Fruit fly (Drosophila melanogaster) whole organism, embryonic: ENCODE results near the gene mTerf3.

Experiments used
- BEAF-32 ChIP-seq: fragments of 200-800 bp; sonication (Bioruptor generic); optimal IDR thresholded peaks from 3 replicates; lab custom pipeline; 2017; ENCODE audit warnings: missing biosample characterization, missing genetic modification characterization, mild to moderate bottlenecking, moderate library complexity, missing genetic modification reagents
- CG10543 ChIP-seq: fragments of 200-800 bp; sonication (Bioruptor generic); optimal IDR thresholded peaks from 3 replicates; lab custom pipeline; 2017; ENCODE audit warnings: missing biosample characterization, mild to moderate bottlenecking, missing genetic modification characterization, moderate library complexity
- CG12236 ChIP-seq: fragments of 200-800 bp; sonication (Bioruptor generic); optimal IDR thresholded peaks from 2 replicates; lab custom pipeline; 2016; ENCODE audit warnings: missing biosample characterization, missing genetic modification characterization
- CG13424 ChIP-seq: fragments of 200-800 bp; sonication (Bioruptor generic); optimal IDR thresholded peaks from 2 replicates; lab custom pipeline; 2019; ENCODE audit warnings: missing biosample characterization, mild to moderate bottlenecking, missing genetic modification characterization, moderate library complexity
- CG14710 ChIP-seq: fragments of 200-800 bp; sonication (Bioruptor generic); optimal IDR thresholded peaks from 3 replicates; lab custom pipeline; 2019; ENCODE audit warnings: missing biosample characterization, mild to moderate bottlenecking, missing genetic modification characterization, moderate library complexity
- CG17361 ChIP-seq: fragments of 200-800 bp; sonication (Bioruptor generic); IDR thresholded peaks from 3 replicates; pipeline ENCODE4 v1.3.6; 2022; ENCODE audit warnings: missing biosample characterization, missing genetic modification characterization
- CG30403 ChIP-seq: fragments of 200-800 bp; sonication (Bioruptor generic); optimal IDR thresholded peaks from 3 replicates; lab custom pipeline; 2016; ENCODE audit warnings: missing biosample characterization, missing genetic modification characterization
- CG30431 ChIP-seq: fragments of 200-800 bp; sonication (Bioruptor generic); optimal IDR thresholded peaks from 2 replicates; lab custom pipeline; 2017; ENCODE audit warnings: missing biosample characterization, missing genetic modification characterization
- CG4282 ChIP-seq: fragments of 200-800 bp; sonication (Bioruptor generic); optimal IDR thresholded peaks from 2 replicates; lab custom pipeline; 2016; ENCODE audit warnings: missing biosample characterization, missing genetic modification characterization
- CG7786 ChIP-seq: fragments of 200-800 bp; sonication (Bioruptor generic); optimal IDR thresholded peaks from 2 replicates; lab custom pipeline; 2016; ENCODE audit warnings: missing biosample characterization, missing genetic modification characterization
- CG8290 ChIP-seq, 3 experiments: fragments of 200-800 bp; sonication (Bioruptor generic); optimal IDR thresholded peaks; 2 replicates each; lab custom pipeline; 2016 to 2019; ENCODE audit warnings: missing biosample characterization in 3 of 3, missing genetic modification characterization in 3 of 3, mild to moderate bottlenecking in 2 of 3, moderate library complexity in 1 of 3
- CG8944 ChIP-seq: fragments of 200-800 bp; sonication (Bioruptor generic); optimal IDR thresholded peaks from 3 replicates; lab custom pipeline; 2016; ENCODE audit warnings: missing biosample characterization, missing genetic modification characterization
- Camta ChIP-seq: fragments of 200-800 bp; sonication (Bioruptor generic); optimal IDR thresholded peaks from 2 replicates; lab custom pipeline; 2016; ENCODE audit warnings: missing biosample characterization, missing genetic modification characterization
- Dbx ChIP-seq: fragments of 200-800 bp; sonication (Bioruptor generic); IDR thresholded peaks from 3 replicates; pipeline ENCODE4 v1.3.6; 2022; ENCODE audit warnings: missing biosample characterization, missing genetic modification characterization
- H15 ChIP-seq: fragments of 200-800 bp; sonication (Bioruptor generic); IDR thresholded peaks from 3 replicates; pipeline ENCODE4 v1.3.6; 2022; ENCODE audit warnings: missing biosample characterization, missing genetic modification characterization
- H2.0 ChIP-seq: fragments of 200-800 bp; sonication (Bioruptor generic); IDR thresholded peaks from 2 replicates; pipeline ENCODE4 v1.3.6; 2022; ENCODE audit warnings: missing biosample characterization, missing genetic modification characterization
- Hr39 ChIP-seq: fragments of >200 bp; optimal IDR thresholded peaks from 2 replicates; lab custom pipeline; 2017
- Hr78 ChIP-seq, 2 experiments: fragments of 200-800 bp in 1 of 2; fragments of >200 bp in 1 of 2; sonication (Bioruptor generic) in 1 of 2; optimal IDR thresholded peaks; 2 replicates each; lab custom pipeline; 2017 to 2019; ENCODE audit warnings: missing biosample characterization in 2 of 2, missing genetic modification characterization in 2 of 2, mild to moderate bottlenecking in 1 of 2, moderate library complexity in 1 of 2
- Jarid2 ChIP-seq: fragments of 200-800 bp; sonication (Bioruptor generic); optimal IDR thresholded peaks from 3 replicates; lab custom pipeline; 2017; ENCODE audit warnings: mild to moderate bottlenecking, missing biosample characterization, missing genetic modification reagents, missing genetic modification characterization
- MBD-R2 ChIP-seq: fragments of 200-800 bp; sonication (Bioruptor generic); IDR thresholded peaks from 2 replicates; pipeline ENCODE4 v1.3.6; 2022; ENCODE audit warnings: missing biosample characterization, missing genetic modification characterization
- MESR4 ChIP-seq: fragments of 200-800 bp; sonication (Bioruptor generic); optimal IDR thresholded peaks from 2 replicates; lab custom pipeline; 2018; ENCODE audit warnings: missing biosample characterization, mild to moderate bottlenecking, missing genetic modification characterization, moderate library complexity
- MTF-1 ChIP-seq: fragments of 200-800 bp; sonication (Bioruptor generic); optimal IDR thresholded peaks from 2 replicates; lab custom pipeline; 2018; ENCODE audit warnings: missing biosample characterization, mild to moderate bottlenecking, missing genetic modification characterization, borderline replicate concordance
- Mes4 ChIP-seq: fragments of 200-800 bp; sonication (Bioruptor generic); optimal IDR thresholded peaks from 2 replicates; lab custom pipeline; 2016; ENCODE audit warnings: missing biosample characterization, missing genetic modification characterization
- Pdp1 ChIP-seq, 2 experiments: fragments of 200-800 bp; sonication (Bioruptor generic); optimal IDR thresholded peaks; 3 replicates each; lab custom pipeline; 2016; ENCODE audit warnings: missing biosample characterization in 2 of 2, missing genetic modification characterization in 2 of 2, mild to moderate bottlenecking in 1 of 2, moderate library complexity in 1 of 2
- Sox102F ChIP-seq: fragments of 200-800 bp; sonication (Bioruptor generic); optimal IDR thresholded peaks from 2 replicates; lab custom pipeline; 2018; ENCODE audit warnings: missing biosample characterization, mild to moderate bottlenecking, missing genetic modification characterization, moderate library complexity
- Trl ChIP-seq, 3 experiments: fragments of >200 bp in 2 of 3; fragments of 200-800 bp in 1 of 3; sonication (Bioruptor generic) in 1 of 3; optimal IDR thresholded peaks; 2 replicates in 1 of 3; 3 replicates in 2 of 3; lab custom pipeline; 2016 to 2017; ENCODE audit warnings: missing biosample characterization in 1 of 3, missing genetic modification characterization in 1 of 3
- Xbp1 ChIP-seq: fragments of 200-800 bp; sonication (Bioruptor generic); optimal IDR thresholded peaks from 3 replicates; lab custom pipeline; 2016; ENCODE audit warnings: missing biosample characterization, mild to moderate bottlenecking, missing genetic modification characterization
- al ChIP-seq: fragments of 200-800 bp; sonication (Bioruptor generic); IDR thresholded peaks from 2 replicates; pipeline ENCODE4 v1.3.6; 2022; ENCODE audit warnings: missing biosample characterization, missing genetic modification characterization
- amos ChIP-seq: fragments of 200-800 bp; sonication (Bioruptor generic); IDR thresholded peaks from 2 replicates; pipeline ENCODE4 v1.3.6; 2022; ENCODE audit warnings: missing biosample characterization, missing genetic modification characterization; ENCODE audit not compliant: partially characterized antibody
- ase ChIP-seq: fragments of 200-800 bp; sonication (Bioruptor generic); IDR thresholded peaks from 3 replicates; pipeline ENCODE4 v1.3.6; 2022; ENCODE audit warnings: missing biosample characterization, missing genetic modification characterization
- gem ChIP-seq: fragments of 200-800 bp; sonication (Bioruptor generic); optimal IDR thresholded peaks from 2 replicates; lab custom pipeline; 2019; ENCODE audit warnings: missing biosample characterization, mild to moderate bottlenecking, missing genetic modification characterization, moderate library complexity
- grau ChIP-seq: fragments of 200-800 bp; optimal IDR thresholded peaks from 3 replicates; lab custom pipeline; 2019; ENCODE audit warnings: missing biosample characterization, mild to moderate bottlenecking, missing genetic modification characterization, moderate library complexity
- knrl ChIP-seq: fragments of 200-800 bp; sonication (Bioruptor generic); IDR thresholded peaks from 3 replicates; pipeline ENCODE4 v1.3.6; 2022; ENCODE audit warnings: missing biosample characterization, missing genetic modification characterization; ENCODE audit not compliant: partially characterized antibody
- lbe ChIP-seq: fragments of 200-800 bp; sonication (Bioruptor generic); optimal IDR thresholded peaks from 2 replicates; lab custom pipeline; 2016; ENCODE audit warnings: missing biosample characterization, mild to moderate bottlenecking, missing genetic modification characterization
- lov ChIP-seq, 2 experiments: fragments of 200-800 bp in 1 of 2; fragments of >200 bp in 1 of 2; sonication (Bioruptor generic) in 1 of 2; IDR thresholded peaks in 1 of 2; optimal IDR thresholded peaks in 1 of 2; 2 replicates in 1 of 2; 3 replicates in 1 of 2; pipeline versions ENCODE4 v1.3.6 to Lab custom; 2017 to 2022; ENCODE audit warnings: missing biosample characterization in 1 of 2, missing genetic modification characterization in 1 of 2
- onecut ChIP-seq: fragments of 200-800 bp; sonication (Bioruptor generic); IDR thresholded peaks from 2 replicates; pipeline ENCODE4 v1.3.6; 2022; ENCODE audit warnings: missing biosample characterization, missing genetic modification characterization
- pan ChIP-seq, 4 experiments: fragments of >200 bp in 3 of 4; fragments of 200-800 bp in 1 of 4; sonication (Bioruptor generic) in 1 of 4; optimal IDR thresholded peaks in 3 of 4; IDR thresholded peaks in 1 of 4; 2 replicates each; pipeline versions ENCODE4 v1.3.6 to Lab custom; 2017 to 2022; ENCODE audit warnings: missing biosample characterization in 2 of 4, missing genetic modification characterization in 2 of 4, mixed read lengths in 1 of 4
- pita ChIP-seq: fragments of 200-800 bp; sonication (Bioruptor generic); optimal IDR thresholded peaks from 2 replicates; lab custom pipeline; 2017; ENCODE audit warnings: missing biosample characterization, mild to moderate bottlenecking, missing genetic modification characterization
- rib ChIP-seq: fragments of 200-800 bp; sonication (Bioruptor generic); IDR thresholded peaks from 2 replicates; pipeline ENCODE4 v1.3.6; 2022; ENCODE audit warnings: missing biosample characterization, missing genetic modification characterization
- seq ChIP-seq: fragments of 200-800 bp; sonication (Bioruptor generic); IDR thresholded peaks from 2 replicates; pipeline ENCODE4 v1.3.6; 2022; ENCODE audit warnings: missing biosample characterization, missing genetic modification characterization
- sob ChIP-seq: fragments of 200-800 bp; sonication (Bioruptor generic); IDR thresholded peaks from 2 replicates; pipeline ENCODE4 v1.3.6; 2022; ENCODE audit warnings: missing biosample characterization, missing genetic modification characterization
- tap ChIP-seq: fragments of 200-800 bp; optimal IDR thresholded peaks from 3 replicates; lab custom pipeline; 2019; ENCODE audit warnings: missing biosample characterization, mild to moderate bottlenecking, missing genetic modification characterization, moderate library complexity
- trem ChIP-seq: fragments of 200-800 bp; optimal IDR thresholded peaks from 3 replicates; lab custom pipeline; 2019; ENCODE audit warnings: missing biosample characterization, mild to moderate bottlenecking, missing genetic modification characterization, moderate library complexity
- tx ChIP-seq: fragments of 200-800 bp; sonication (Bioruptor generic); optimal IDR thresholded peaks from 2 replicates; lab custom pipeline; 2016; ENCODE audit warnings: missing biosample characterization, missing genetic modification characterization
- unc-4 ChIP-seq: fragments of 200-800 bp; sonication (Bioruptor generic); IDR thresholded peaks from 2 replicates; pipeline ENCODE4 v1.3.6; 2022; ENCODE audit warnings: missing biosample characterization, missing genetic modification characterization; ENCODE audit not compliant: partially characterized antibody
- wek ChIP-seq: fragments of 200-800 bp; sonication (Bioruptor generic); optimal IDR thresholded peaks from 3 replicates; lab custom pipeline; 2018; ENCODE audit warnings: missing biosample characterization, mild to moderate bottlenecking, missing genetic modification characterization, moderate library complexity
- yki ChIP-seq: fragments of >200 bp; optimal IDR thresholded peaks from 3 replicates; lab custom pipeline; 2018
- zen2 ChIP-seq: fragments of 200-800 bp; sonication (Bioruptor generic); IDR thresholded peaks from 3 replicates; pipeline ENCODE4 v1.3.6; 2022; ENCODE audit warnings: missing biosample characterization, missing genetic modification characterization; ENCODE audit not compliant: partially characterized antibody

Gene mTerf3

dm6 chr3L:20520687-20521169, at the start of gene mTerf3, which contains the start of gene CG5104 (continued):
- TF ChIP-seq lov (optimal IDR thresholded peaks at IDR 0.05; lab: Kevin White, UChicago) = no peak
- no peak for TF ChIP-seq lov (GFP tag; IDR thresholded peaks at IDR 0.05; lab: Robert Waterston, UW)
- peak; percentile 0 for TF ChIP-seq Sox102F (GFP tag; lab: Kevin White, UChicago)
- TF ChIP-seq pita (GFP tag; lab: Kevin White, UChicago) = no peak
- TF ChIP-seq sob (GFP tag; lab: Robert Waterston, UW) = no peak
- TF ChIP-seq MESR4 (GFP tag; lab: Kevin White, UChicago) = peak; percentile 43
- no peak for TF ChIP-seq seq (GFP tag; lab: Robert Waterston, UW)
- TF ChIP-seq Pdp1 (GFP tag; optimal IDR thresholded peaks at IDR 0.05; lab: Kevin White, UChicago) = peak in 1 of 2 experiments; percentile 82
- TF ChIP-seq tap = no peak
- TF ChIP-seq CG17361 (GFP tag; lab: Robert Waterston, UW) = peak; percentile 40; the same call in 1 of the 3 replicates
- no peak for TF ChIP-seq pan (optimal IDR thresholded peaks at IDR 0.05; lab: Kevin White, UChicago)
- TF ChIP-seq pan (GFP tag; optimal IDR thresholded peaks at IDR 0.05 in 1 of 2, IDR thresholded peaks at IDR 0.05 in 1 of 2) = no peak
- TF ChIP-seq amos = no peak
- no peak for TF ChIP-seq CG7786 (GFP tag; lab: Kevin White, UChicago)
- peak; percentile 36 for TF ChIP-seq BEAF-32 (GFP tag; lab: Kevin White, UChicago)
- TF ChIP-seq Hr78 (GFP tag; optimal IDR thresholded peaks at IDR 0.05; lab: Kevin White, UChicago) = no peak
- no peak for TF ChIP-seq CG8944
- peak; percentile 53; the same call in 1 of the 2 replicates for TF ChIP-seq MBD-R2 (GFP tag; lab: Robert Waterston, UW)
- TF ChIP-seq wek = no peak
- TF ChIP-seq rib = no peak
- TF ChIP-seq Camta (GFP tag; lab: Kevin White, UChicago) = no peak
- TF ChIP-seq CG14710 = peak; percentile 65
- no peak for TF ChIP-seq zen2 (GFP tag; lab: Robert Waterston, UW)
- TF ChIP-seq tx (GFP tag; lab: Kevin White, UChicago) = no peak
- peak; percentile 56 for TF ChIP-seq gem (tag; lab: Kevin White, UChicago)
- TF ChIP-seq Mes4 = no peak
- no peak for TF ChIP-seq Hr39 (lab: Kevin White, UChicago)
- TF ChIP-seq Trl (optimal IDR thresholded peaks at IDR 0.05; lab: Kevin White, UChicago) = no peak
- TF ChIP-seq Trl (GFP tag; optimal IDR thresholded peaks at IDR 0.05; lab: Kevin White, UChicago) = no peak
- TF ChIP-seq lbe = no peak
- no peak for TF ChIP-seq Jarid2
- peak; percentile 10 for TF ChIP-seq Xbp1 (GFP tag; lab: Kevin White, UChicago)
- no peak for TF ChIP-seq Dbx (GFP tag; lab: Robert Waterston, UW)
- TF ChIP-seq onecut (GFP tag; lab: Robert Waterston, UW) = no peak
- no peak for TF ChIP-seq al (GFP tag; lab: Robert Waterston, UW)
- TF ChIP-seq CG13424 (tag; lab: Kevin White, UChicago) = peak; percentile 46
- no peak for TF ChIP-seq CG30431 (GFP tag; lab: Kevin White, UChicago)
- peak; percentile 35 for TF ChIP-seq CG10543
- TF ChIP-seq CG8290 (GFP tag; optimal IDR thresholded peaks at IDR 0.05; lab: Kevin White, UChicago) = peak; percentile 40
- TF ChIP-seq CG8290 (tag; optimal IDR thresholded peaks at IDR 0.05; lab: Kevin White, UChicago) = no peak
- TF ChIP-seq CG4282 = no peak
- no peak for TF ChIP-seq yki
- no peak for TF ChIP-seq unc-4 (GFP tag; lab: Robert Waterston, UW)
- peak; percentile 57 for TF ChIP-seq trem (tag; lab: Kevin White, UChicago)
- no peak for TF ChIP-seq CG12236 (GFP tag; lab: Kevin White, UChicago)
- TF ChIP-seq CG30403 = peak; percentile 49
- no peak for TF ChIP-seq MTF-1 (GFP tag; lab: Kevin White, UChicago)
- no peak for TF ChIP-seq H15 (GFP tag; lab: Robert Waterston, UW)
- TF ChIP-seq grau = peak; percentile 41
- TF ChIP-seq ase (GFP tag; lab: Robert Waterston, UW) = no peak
- peak; percentile 35; the same call in 1 of the 3 replicates for TF ChIP-seq knrl (GFP tag; lab: Robert Waterston, UW)
- TF ChIP-seq H2.0 = no peak
